Fruit fly (Drosophila melanogaster): ENCODE measurements around the gene CG12268.

dm6 chr3R:23924200-23924599, 24.0 kb downstream of the CG12268 start, which contains the start of gene Ndc1:
- TF ChIP-seq CG32264 (GFP tag; optimal IDR thresholded peaks at IDR 0.05): no peak
- no peak for TF ChIP-seq Hr78 (GFP tag; optimal IDR thresholded peaks at IDR 0.05)
- TF ChIP-seq Abd-B (GFP tag; optimal IDR thresholded peaks at IDR 0.05): no peak
- no peak for TF ChIP-seq foxo (GFP tag; optimal IDR thresholded peaks at IDR 0.05)
- no peak for TF ChIP-seq Rel (GFP tag; optimal IDR thresholded peaks at IDR 0.05)
- TF ChIP-seq Rel (tag; optimal IDR thresholded peaks at IDR 0.05): no peak
- no peak for TF ChIP-seq usp (GFP tag; optimal IDR thresholded peaks at IDR 0.05)
- no peak for TF ChIP-seq pan (optimal IDR thresholded peaks at IDR 0.05)
- no peak for TF ChIP-seq Hnf4 (GFP tag; optimal IDR thresholded peaks at IDR 0.05)
- no peak for TF ChIP-seq rgr (GFP tag; optimal IDR thresholded peaks at IDR 0.05)
- no peak for TF ChIP-seq lola (GFP tag; optimal IDR thresholded peaks at IDR 0.05)
- no peak for TF ChIP-seq sage (GFP tag; optimal IDR thresholded peaks at IDR 0.05)
- no peak for TF ChIP-seq dl (GFP tag; optimal IDR thresholded peaks at IDR 0.05; ENCODE audit: insufficient read depth in 1 of 2, partially characterized antibody in 2 of 2)
- TF ChIP-seq Myc (optimal IDR thresholded peaks at IDR 0.05): no peak
